Worm (Caenorhabditis elegans): Measurements from ENCODE around the gene gadr-2.

DNA sequence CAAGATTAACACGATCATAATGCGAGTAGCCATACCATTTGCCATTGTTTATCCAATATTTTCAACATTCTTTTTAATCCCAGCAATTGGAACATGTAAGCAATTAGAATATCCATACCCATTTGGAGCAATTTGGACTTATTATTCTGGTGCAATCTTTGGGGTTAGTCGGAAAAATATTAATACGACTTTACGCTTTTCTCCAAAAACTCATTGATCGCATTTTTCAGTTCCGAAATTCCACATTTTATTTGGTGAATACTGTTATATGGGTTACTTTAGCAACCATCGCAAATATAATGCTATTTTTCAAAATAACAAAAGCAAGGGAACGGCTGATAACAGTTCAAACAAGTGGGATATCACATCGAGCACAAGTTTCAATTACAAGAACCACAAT, 1.8 kb upstream of the gadr-2 start:
- TF ChIP-seq unc-39 (tag; optimal IDR thresholded peaks at IDR 0.05) (no peak), unc-62 (GFP tag; optimal IDR thresholded peaks at IDR 0.05) (no peak), nhr-12 (tag; optimal IDR thresholded peaks at IDR 0.05) (no peak), drap-1 (GFP tag; optimal IDR thresholded peaks at IDR 0.05) (no peak), tbx-8 (GFP tag; optimal IDR thresholded peaks at IDR 0.05) (no peak), lin-32 (GFP tag; optimal IDR thresholded peaks at IDR 0.05) (no peak), nhr-76 (tag; optimal IDR thresholded peaks at IDR 0.05) (no peak), sptf-1 (tag; optimal IDR thresholded peaks at IDR 0.05) (no peak), pha-4 (tag; optimal IDR thresholded peaks at IDR 0.05) (no peak), elt-1 (tag; optimal IDR thresholded peaks at IDR 0.05; ENCODE audit: borderline replicate concordance, insufficient read depth) (no peak), nhr-237 (tag; optimal IDR thresholded peaks at IDR 0.05) (no peak), mep-1 (tag; optimal IDR thresholded peaks at IDR 0.05) (no peak), sem-2 (GFP tag; optimal IDR thresholded peaks at IDR 0.05) (no peak)

Measured in whole organism, mixed stage, embryonic.